Worm (Caenorhabditis elegans) whole organism, L3 larva: ENCODE data around the gene R11G1.11.

Experiments used
- R02D3.7 ChIP-seq: fragments of 150-350 bp; optimal IDR thresholded peaks from 2 replicates; lab custom pipeline; 2014; ENCODE audit warnings: missing biosample characterization, missing genetic modification characterization
- elt-3 ChIP-seq, 3 experiments: fragments of 150-350 bp in 1 of 3; sonication (generic microtip) in 2 of 3; optimal IDR thresholded peaks; 2 replicates in 2 of 3; 4 replicates in 1 of 3; lab custom pipeline; 2014 to 2017; ENCODE audit warnings: missing biosample characterization in 3 of 3, missing genetic modification characterization in 3 of 3
- mdl-1 ChIP-seq: fragments of 150-350 bp; optimal IDR thresholded peaks from 2 replicates; lab custom pipeline; 2014; ENCODE audit warnings: missing biosample characterization, missing genetic modification characterization

- no peak for TF ChIP-seq R02D3.7 (tag; lab: Kevin White, UChicago)
- TF ChIP-seq elt-3 (tag; optimal IDR thresholded peaks at IDR 0.05; lab: Kevin White, UChicago): no peak
- no peak for TF ChIP-seq mdl-1 (tag; lab: Kevin White, UChicago)
Observed at ce11 chrX:3671998-3672397, 17.3 kb downstream of the R11G1.11 start, which contains the start of gene C02F12.5.
